Fruit fly (Drosophila melanogaster): ENCODE data around the gene CG4653.

DNA sequence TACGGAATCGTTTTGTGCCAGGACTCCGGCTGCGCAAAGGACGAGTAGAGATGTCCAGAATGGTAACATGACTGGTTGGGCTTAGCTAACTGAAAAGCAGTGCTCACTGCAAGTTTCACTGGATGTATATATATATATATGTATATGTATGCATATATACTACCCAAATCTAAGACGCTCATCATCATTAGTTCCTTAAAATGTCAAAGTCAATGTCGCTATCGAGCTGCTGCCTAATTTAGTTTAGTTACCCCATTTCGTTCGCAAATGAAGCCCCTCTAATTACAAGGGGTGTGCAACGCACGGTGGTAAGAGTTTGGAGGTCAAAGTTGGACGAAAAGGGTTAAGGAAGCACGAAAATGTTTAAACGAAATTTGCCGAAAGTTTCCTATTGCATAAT is 3.8 kb upstream of the CG4653 start, which contains the start of gene CG9676:
- TF ChIP-seq h (optimal IDR thresholded peaks at IDR 0.05) (no peak), ttk (optimal IDR thresholded peaks at IDR 0.05) (no peak), Sin3A (optimal IDR thresholded peaks at IDR 0.05) (no peak), insv (optimal IDR thresholded peaks at IDR 0.05) (no peak), Myc (optimal IDR thresholded peaks at IDR 0.05) (no peak)

Measured in Kc167 (cell line).